Worm (Caenorhabditis elegans) whole organism, young adult: Measurements from ENCODE around the gene rps-3.

Source experiments
- B0261.1 ChIP-seq: sonication (generic microtip); optimal IDR thresholded peaks from 2 replicates; lab custom pipeline; 2016; ENCODE audit warnings: mild to moderate bottlenecking, missing genetic modification characterization, moderate library complexity, missing compliant biosample characterization
- C06A6.2 ChIP-seq: fragments of 200-800 bp; sonication (Bioruptor generic); conservative IDR thresholded peaks from 2 replicates; pipeline ENCODE4 v1.3.6; 2022; ENCODE audit warnings: missing genetic modification characterization, missing compliant biosample characterization
- F33H1.4 ChIP-seq: fragments of 200-800 bp; sonication (Bioruptor generic); IDR thresholded peaks from 2 replicates; pipeline ENCODE4 v1.3.6; 2022; ENCODE audit warnings: missing genetic modification reagents, missing genetic modification characterization, missing compliant biosample characterization
- F37B4.10 ChIP-seq: fragments of 200-800 bp; sonication (Bioruptor generic); IDR thresholded peaks from 2 replicates; pipeline ENCODE4 v1.3.6; 2022; ENCODE audit warnings: missing genetic modification characterization, missing compliant biosample characterization
- F52B5.7 ChIP-seq: sonication (generic microtip); optimal IDR thresholded peaks from 2 replicates; lab custom pipeline; 2016; ENCODE audit warnings: mild to moderate bottlenecking, missing genetic modification characterization, missing compliant biosample characterization
- K11D2.4 ChIP-seq: fragments of 200-800 bp; sonication (Bioruptor generic); IDR thresholded peaks from 2 replicates; pipeline ENCODE4 v1.3.6; 2022; ENCODE audit warnings: missing genetic modification reagents, missing genetic modification characterization, missing compliant biosample characterization
- Y53F4B.3 ChIP-seq: fragments of 200-800 bp; sonication (Bioruptor generic); IDR thresholded peaks from 2 replicates; pipeline ENCODE4 v1.3.6; 2022; ENCODE audit warnings: missing genetic modification reagents, missing genetic modification characterization, missing compliant biosample characterization
- Y67H2A.10 ChIP-seq: fragments of 200-800 bp; sonication (Bioruptor generic); conservative IDR thresholded peaks from 2 replicates; pipeline ENCODE4 v1.3.6; 2022; ENCODE audit warnings: missing genetic modification reagents, missing genetic modification characterization, missing compliant biosample characterization
- Y79H2A.3 ChIP-seq: fragments of 200-800 bp; sonication (Bioruptor generic); conservative IDR thresholded peaks from 2 replicates; pipeline ENCODE4 v1.3.6; 2022; ENCODE audit warnings: missing genetic modification reagents, missing genetic modification characterization, missing compliant biosample characterization
- Y95B8A.8 ChIP-seq: fragments of 200-800 bp; sonication (Bioruptor generic); IDR thresholded peaks from 2 replicates; pipeline ENCODE4 v1.3.6; 2022; ENCODE audit warnings: missing genetic modification reagents, missing genetic modification characterization, missing compliant biosample characterization
- aptf-2 ChIP-seq: fragments of 200-800 bp; sonication (Bioruptor generic); conservative IDR thresholded peaks from 2 replicates; pipeline ENCODE4 v1.3.6; 2022; ENCODE audit warnings: missing genetic modification reagents, missing genetic modification characterization, missing compliant biosample characterization
- attf-3 ChIP-seq: fragments of 200-800 bp; sonication (Bioruptor generic); conservative IDR thresholded peaks from 2 replicates; pipeline ENCODE4 v1.3.6; 2022; ENCODE audit warnings: missing genetic modification reagents, missing genetic modification characterization, missing compliant biosample characterization
- attf-6 ChIP-seq: fragments of 200-800 bp; sonication (Bioruptor generic); IDR thresholded peaks from 2 replicates; pipeline ENCODE4 v1.3.6; 2022; ENCODE audit warnings: missing genetic modification reagents, missing genetic modification characterization, missing compliant biosample characterization
- bed-2 ChIP-seq: fragments of 200-800 bp; sonication (Bioruptor generic); IDR thresholded peaks from 2 replicates; pipeline ENCODE4 v1.3.6; 2022; ENCODE audit warnings: missing genetic modification reagents, missing genetic modification characterization, missing compliant biosample characterization
- ccch-3 ChIP-seq: fragments of 200-800 bp; sonication (Bioruptor generic); optimal IDR thresholded peaks from 2 replicates; lab custom pipeline; 2018; ENCODE audit warnings: mild to moderate bottlenecking, missing genetic modification characterization, missing compliant biosample characterization
- cebp-1 ChIP-seq, 2 experiments: fragments of 200-800 bp in 1 of 2; sonication (Bioruptor generic) in 1 of 2; sonication (generic microtip) in 1 of 2; IDR thresholded peaks in 1 of 2; optimal IDR thresholded peaks in 1 of 2; 2 replicates each; pipeline versions ENCODE4 v1.3.6 to Lab custom; 2017 to 2022; ENCODE audit warnings: missing compliant biosample characterization in 2 of 2, missing genetic modification characterization in 2 of 2, mild to moderate bottlenecking in 1 of 2, missing genetic modification reagents in 1 of 2, moderate library complexity in 1 of 2
- cebp-2 ChIP-seq: fragments of 200-800 bp; sonication (Bioruptor generic); IDR thresholded peaks from 2 replicates; pipeline ENCODE4 v1.3.6; 2022; ENCODE audit warnings: missing genetic modification characterization, missing compliant biosample characterization
- chd-7 ChIP-seq: sonication (generic microtip); optimal IDR thresholded peaks from 2 replicates; lab custom pipeline; 2016; ENCODE audit warnings: mild to moderate bottlenecking, missing genetic modification characterization, moderate library complexity, missing compliant biosample characterization
- dpff-1 ChIP-seq: sonication (generic microtip); optimal IDR thresholded peaks from 2 replicates; lab custom pipeline; 2017; ENCODE audit warnings: mild to moderate bottlenecking, missing genetic modification characterization, missing compliant biosample characterization
- egl-18 ChIP-seq: fragments of 200-800 bp; sonication (Bioruptor generic); IDR thresholded peaks from 2 replicates; pipeline ENCODE4 v1.3.6; 2022; ENCODE audit warnings: missing genetic modification reagents, missing genetic modification characterization, missing compliant biosample characterization
- hlh-26 ChIP-seq: fragments of 200-800 bp; sonication (Bioruptor generic); conservative IDR thresholded peaks from 2 replicates; pipeline ENCODE4 v1.3.6; 2022; ENCODE audit warnings: missing genetic modification reagents, missing genetic modification characterization, missing compliant biosample characterization
- hrde-1 ChIP-seq: sonication (generic microtip); optimal IDR thresholded peaks from 2 replicates; lab custom pipeline; 2016; ENCODE audit warnings: missing genetic modification characterization, mild to moderate bottlenecking, missing compliant biosample characterization, moderate library complexity, missing genotype, missing genetic modification reagents, borderline replicate concordance
- let-526 ChIP-seq: fragments of 200-800 bp; sonication (Bioruptor generic); IDR thresholded peaks from 2 replicates; pipeline ENCODE4 v1.3.6; 2022; ENCODE audit warnings: missing genetic modification reagents, missing genetic modification characterization, missing compliant biosample characterization
- lin-35 ChIP-seq, 3 experiments: fragments of 150-350 bp in 2 of 3; sonication (generic microtip) in 1 of 3; optimal IDR thresholded peaks; 2 replicates each; lab custom pipeline; 2014 to 2018; ENCODE audit warnings: missing biosample characterization in 3 of 3, missing genetic modification characterization in 3 of 3, missing genetic modification reagents in 3 of 3
- lin-40 ChIP-seq: sonication (generic microtip); optimal IDR thresholded peaks from 2 replicates; lab custom pipeline; 2016; ENCODE audit warnings: missing genetic modification characterization, mild to moderate bottlenecking, missing compliant biosample characterization, missing genotype, missing genetic modification reagents
- lin-54 ChIP-seq: fragments of 200-800 bp; sonication (Bioruptor generic); optimal IDR thresholded peaks from 2 replicates; lab custom pipeline; 2018; ENCODE audit warnings: mild to moderate bottlenecking, missing genetic modification characterization, missing compliant biosample characterization
- lsl-1 ChIP-seq: fragments of 200-800 bp; sonication (Bioruptor generic); optimal IDR thresholded peaks from 2 replicates; lab custom pipeline; 2018; ENCODE audit warnings: mild to moderate bottlenecking, missing genetic modification characterization, moderate library complexity, missing compliant biosample characterization
- mcd-1 ChIP-seq: fragments of 200-800 bp; sonication (Bioruptor generic); IDR thresholded peaks from 2 replicates; pipeline ENCODE4 v1.3.6; 2022; ENCODE audit warnings: missing genetic modification reagents, missing genetic modification characterization, missing compliant biosample characterization
- mel-28 ChIP-seq: sonication (generic microtip); optimal IDR thresholded peaks from 2 replicates; lab custom pipeline; 2016; ENCODE audit warnings: borderline replicate concordance, mild to moderate bottlenecking, missing genetic modification characterization, missing compliant biosample characterization
- mxl-1 ChIP-seq: sonication (generic microtip); optimal IDR thresholded peaks from 2 replicates; lab custom pipeline; 2016; ENCODE audit warnings: missing genetic modification characterization, missing compliant biosample characterization
- nfya-1 ChIP-seq: sonication (generic microtip); optimal IDR thresholded peaks from 2 replicates; lab custom pipeline; 2017; ENCODE audit warnings: antibody characterized with exemption, missing compliant biosample characterization, missing genetic modification characterization, borderline replicate concordance; ENCODE audit not compliant: insufficient read depth
- nhr-120 ChIP-seq: fragments of 200-800 bp; sonication (Bioruptor generic); IDR thresholded peaks from 2 replicates; pipeline ENCODE4 v1.3.6; 2022; ENCODE audit warnings: missing genetic modification characterization, missing compliant biosample characterization
- nhr-27 ChIP-seq: fragments of 200-800 bp; sonication (Bioruptor generic); optimal IDR thresholded peaks from 2 replicates; lab custom pipeline; 2018; ENCODE audit warnings: mild to moderate bottlenecking, missing genetic modification characterization, moderate library complexity, missing compliant biosample characterization
- nhr-80 ChIP-seq: sonication (generic microtip); optimal IDR thresholded peaks from 2 replicates; lab custom pipeline; 2016; ENCODE audit warnings: missing genetic modification characterization, missing compliant biosample characterization
- nhr-90 ChIP-seq: sonication (generic microtip); optimal IDR thresholded peaks from 2 replicates; lab custom pipeline; 2016; ENCODE audit warnings: missing genotype, mild to moderate bottlenecking, missing genetic modification characterization, missing compliant biosample characterization
- pbrm-1 ChIP-seq: fragments of 200-800 bp; sonication (Bioruptor generic); IDR thresholded peaks from 2 replicates; pipeline ENCODE4 v1.3.6; 2022; ENCODE audit warnings: missing genetic modification reagents, missing genetic modification characterization, missing compliant biosample characterization
- repo-1 ChIP-seq: sonication (generic microtip); optimal IDR thresholded peaks from 2 replicates; lab custom pipeline; 2017; ENCODE audit warnings: mild to moderate bottlenecking, missing genetic modification characterization, missing compliant biosample characterization
- rpc-1 ChIP-seq, 2 experiments: fragments of 150-350 bp in 1 of 2; sonication (generic microtip) in 1 of 2; optimal IDR thresholded peaks; 2 replicates each; lab custom pipeline; 2014 to 2018; ENCODE audit warnings: missing biosample characterization in 1 of 2, missing genetic modification characterization in 1 of 2, missing genetic modification reagents in 1 of 2, missing genotype in 1 of 2
- sdz-38 ChIP-seq: sonication (generic microtip); optimal IDR thresholded peaks from 2 replicates; lab custom pipeline; 2016; ENCODE audit warnings: missing genotype, missing genetic modification characterization, missing compliant biosample characterization
- snpc-3.4 ChIP-seq: sonication (generic microtip); optimal IDR thresholded peaks from 2 replicates; lab custom pipeline; 2017; ENCODE audit warnings: missing genetic modification characterization, mild to moderate bottlenecking, missing compliant biosample characterization, antibody characterized with exemption, moderate library complexity, missing genotype, missing genetic modification reagents
- snpc-4 ChIP-seq, 5 experiments: fragments of 150-350 bp in 1 of 5; sonication (generic microtip) in 4 of 5; optimal IDR thresholded peaks; 2 replicates each; lab custom pipeline; 2014 to 2018; ENCODE audit warnings: missing genetic modification characterization in 5 of 5, missing biosample characterization in 3 of 5, antibody characterized with exemption in 2 of 5, mild to moderate bottlenecking in 2 of 5, missing compliant biosample characterization in 2 of 5, missing genotype in 2 of 5, moderate library complexity in 2 of 5, missing genetic modification reagents in 1 of 5
- somi-1 ChIP-seq: fragments of 200-800 bp; sonication (Bioruptor generic); optimal IDR thresholded peaks from 2 replicates; lab custom pipeline; 2018; ENCODE audit warnings: mild to moderate bottlenecking, missing genetic modification characterization, missing compliant biosample characterization
- tbx-9 ChIP-seq: sonication (generic microtip); optimal IDR thresholded peaks from 2 replicates; lab custom pipeline; 2016; ENCODE audit warnings: borderline replicate concordance, missing genetic modification characterization, inconsistent platforms, missing compliant biosample characterization
- zim-3 ChIP-seq: sonication (generic microtip); optimal IDR thresholded peaks from 2 replicates; lab custom pipeline; 2017; ENCODE audit warnings: mild to moderate bottlenecking, missing genetic modification characterization, moderate library complexity, missing compliant biosample characterization
- ztf-22 ChIP-seq: fragments of 200-800 bp; sonication (Bioruptor generic); optimal IDR thresholded peaks from 2 replicates; lab custom pipeline; 2018; ENCODE audit warnings: mild to moderate bottlenecking, missing genetic modification characterization, moderate library complexity, missing compliant biosample characterization

The rps-3 gene

ce11 chrIII:6198378-6199234, 8.0 kb upstream of the rps-3 start, which contains the start of the genes C23G10.7 and rpn-2 (continued):
- TF ChIP-seq hrde-1 (tag; lab: Kevin White, UChicago) (no peak), attf-3 (GFP tag; lab: Robert Waterston, UW) (peak; percentile 47; the same call in 1 of the 2 replicates), nhr-90 (tag; lab: Kevin White, UChicago) (no peak), ccch-3 (no peak), mxl-1 (tag; lab: Kevin White, UChicago) (no peak), repo-1 (tag; lab: Kevin White, UChicago) (no peak), tbx-9 (no peak), B0261.1 (no peak), chd-7 (tag; lab: Kevin White, UChicago) (no peak), ztf-22 (GFP tag; lab: Kevin White, UChicago) (no peak), mcd-1 (GFP tag; lab: Robert Waterston, UW) (peak; percentile 72), egl-18 (GFP tag; lab: Robert Waterston, UW) (no peak), cebp-1 (GFP tag; IDR thresholded peaks at IDR 0.05; lab: Robert Waterston, UW) (no peak), cebp-1 (tag; optimal IDR thresholded peaks at IDR 0.05; lab: Kevin White, UChicago) (peak; percentile 67), K11D2.4 (GFP tag; lab: Robert Waterston, UW) (no peak), nhr-120 (no peak), F52B5.7 (tag; lab: Kevin White, UChicago) (no peak), Y67H2A.10 (GFP tag; lab: Robert Waterston, UW) (no peak), lin-54 (GFP tag; lab: Kevin White, UChicago) (peak; percentile 77), nfya-1 (tag; lab: Kevin White, UChicago) (no peak), rpc-1 (optimal IDR thresholded peaks at IDR 0.05; lab: Kevin White, UChicago) (peak; percentile 30), rpc-1 (tag; optimal IDR thresholded peaks at IDR 0.05; lab: Kevin White, UChicago) (no peak), Y79H2A.3 (GFP tag; lab: Robert Waterston, UW) (no peak), dpff-1 (no peak), snpc-3.4 (tag; lab: Kevin White, UChicago) (peak; percentile 53), snpc-4 (GFP tag; optimal IDR thresholded peaks at IDR 0.05; lab: Kevin White, UChicago) (peak; percentile 1), snpc-4 (tag; optimal IDR thresholded peaks at IDR 0.05; lab: Kevin White, UChicago) (peak in 1 of 4 experiments; percentile 60), lin-35 (GFP tag; optimal IDR thresholded peaks at IDR 0.05; lab: Kevin White, UChicago) (peak in 1 of 3 experiments; percentile 80), Y53F4B.3 (GFP tag; lab: Robert Waterston, UW) (no peak), nhr-80 (peak; percentile 22), let-526 (GFP tag; lab: Robert Waterston, UW) (no peak), aptf-2 (GFP tag; lab: Robert Waterston, UW) (no peak), sdz-38 (no peak), lin-40 (tag; lab: Kevin White, UChicago) (peak; percentile 64), zim-3 (no peak), C06A6.2 (no peak), mel-28 (tag; lab: Kevin White, UChicago) (no peak), attf-6 (GFP tag; lab: Robert Waterston, UW) (no peak), pbrm-1 (0 out of 2 replicates have a peak, but pooled peaks have one; percentile 46), F33H1.4 (GFP tag; lab: Robert Waterston, UW) (peak; percentile 75), somi-1 (GFP tag; lab: Kevin White, UChicago) (no peak), F37B4.10 (GFP tag; lab: Robert Waterston, UW) (no peak), cebp-2 (GFP tag; lab: Robert Waterston, UW) (no peak), hlh-26 (no peak), nhr-27 (no peak), Y95B8A.8 (no peak; the same call in 1 of the 2 replicates), bed-2 (no peak), lsl-1 (GFP tag; lab: Kevin White, UChicago) (peak; percentile 94)
